Fruit fly (Drosophila melanogaster): ENCODE results near the gene CG9427.

The CG9427 gene

dm6 chr3R:9600558-9600959 is 26.2 kb downstream of the CG9427 start:
- TF ChIP-seq CTCF (optimal IDR thresholded peaks at IDR 0.05) (no peak), CG8478 (optimal IDR thresholded peaks at IDR 0.05) (no peak)

dm6 chr3R:9598099-9598498 is 28.6 kb downstream of the CG9427 start:
- no peak for TF ChIP-seq CTCF (optimal IDR thresholded peaks at IDR 0.05)
- no peak for TF ChIP-seq CG8478 (optimal IDR thresholded peaks at IDR 0.05)

DNA sequence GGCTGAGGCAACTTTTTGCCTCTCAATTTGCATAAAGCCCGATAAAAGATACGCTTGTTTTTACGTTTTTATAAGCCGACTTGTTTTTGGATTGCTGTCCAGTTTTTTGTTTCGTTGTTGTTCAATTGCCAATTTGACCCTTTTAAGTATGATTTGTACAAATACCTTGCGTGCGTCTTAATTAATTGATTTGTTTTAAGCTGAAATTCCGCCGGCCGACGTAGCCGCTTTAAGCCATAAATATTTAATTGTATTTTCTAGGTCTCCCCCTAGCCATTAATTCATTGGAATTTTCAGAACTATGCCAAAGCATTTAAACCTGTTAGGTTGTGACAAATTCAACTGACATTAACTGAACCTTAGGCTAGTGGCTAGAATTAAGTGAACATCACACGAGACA is 30.1 kb downstream of the CG9427 start:
- TF ChIP-seq CG8478 (optimal IDR thresholded peaks at IDR 0.05) (no peak), CTCF (optimal IDR thresholded peaks at IDR 0.05) (no peak)

- no peak for TF ChIP-seq CTCF (optimal IDR thresholded peaks at IDR 0.05)
- TF ChIP-seq CG8478 (optimal IDR thresholded peaks at IDR 0.05) = no peak
Observed at dm6 chr3R:9595681-9596357, 30.9 kb downstream of the CG9427 start.

- TF ChIP-seq CTCF (optimal IDR thresholded peaks at IDR 0.05) = no peak
- TF ChIP-seq CG8478 (optimal IDR thresholded peaks at IDR 0.05) = no peak
Observed at dm6 chr3R:9594839-9595238, 31.9 kb downstream of the CG9427 start.

- TF ChIP-seq CTCF (optimal IDR thresholded peaks at IDR 0.05) (no peak), CG8478 (optimal IDR thresholded peaks at IDR 0.05) (no peak)
Observed at dm6 chr3R:9594251-9594581, 32.5 kb downstream of the CG9427 start.

DNA sequence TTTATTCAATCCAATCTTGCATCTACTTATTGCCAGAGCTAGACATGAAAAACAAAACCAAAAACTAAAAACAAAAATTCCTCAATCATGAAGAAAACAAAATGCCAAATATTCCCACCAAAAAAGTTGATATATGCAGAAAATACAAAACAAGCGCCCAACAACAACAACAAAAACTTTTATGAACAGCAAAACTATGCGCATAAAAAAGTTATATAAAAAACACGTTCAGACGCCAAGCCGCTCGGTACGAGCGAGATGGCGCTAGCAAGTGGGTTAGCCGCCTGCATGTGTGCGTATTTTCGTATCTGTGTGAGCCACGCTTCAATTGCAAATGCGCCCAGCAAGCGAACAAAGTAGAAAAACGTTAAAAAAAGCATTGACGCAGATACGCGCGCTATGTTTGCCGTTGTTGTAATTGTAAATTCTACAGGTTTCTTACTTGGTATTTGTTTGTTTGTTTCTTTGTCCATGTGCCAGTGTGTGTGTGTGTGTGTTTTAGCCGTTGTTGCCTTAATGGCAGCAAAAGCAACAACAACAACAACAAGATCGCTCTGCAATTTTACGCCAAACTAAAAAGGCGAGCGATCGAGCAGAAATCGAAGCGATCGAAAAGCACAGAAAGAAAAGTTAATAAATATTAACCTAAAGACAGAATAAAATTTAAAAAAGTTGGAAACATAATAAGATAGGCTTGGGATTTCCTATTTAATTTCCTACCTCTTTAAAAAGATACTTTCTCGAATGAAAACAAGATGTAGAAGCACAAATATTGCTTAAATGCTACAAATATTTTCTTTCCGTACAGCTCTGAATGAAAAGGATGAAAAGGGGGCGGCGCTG is 33.1 kb downstream of the CG9427 start:
- no peak for TF ChIP-seq CG8478 (optimal IDR thresholded peaks at IDR 0.05)
- TF ChIP-seq CTCF (optimal IDR thresholded peaks at IDR 0.05) = no peak

DNA sequence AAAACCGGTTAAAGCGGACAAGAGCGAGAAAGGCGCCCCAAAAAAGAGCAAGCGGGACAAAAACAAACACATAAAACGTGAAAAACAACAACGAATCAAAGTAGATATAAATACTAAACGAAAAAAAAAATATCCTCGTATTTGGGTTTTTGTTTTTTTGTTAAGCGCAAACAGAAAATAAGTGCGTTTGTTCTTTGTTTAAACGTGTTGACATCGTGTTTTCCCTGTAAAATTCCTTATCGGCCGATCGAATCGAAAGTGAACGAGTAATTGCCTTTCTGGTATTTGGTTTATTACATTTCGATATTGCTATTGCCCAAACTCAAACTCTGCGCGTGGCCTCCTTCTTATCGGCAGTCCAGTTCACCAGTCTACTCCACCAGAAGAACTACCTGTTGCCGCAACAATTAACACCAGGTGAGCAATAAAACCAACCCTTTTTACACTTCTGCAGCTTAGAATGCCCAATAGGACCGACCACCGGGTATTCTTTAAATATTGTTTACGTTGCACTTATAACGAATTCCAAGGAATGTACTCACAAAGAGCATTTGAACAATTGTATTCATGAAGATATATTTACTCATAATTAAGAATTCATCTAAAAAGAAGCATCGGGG is 34.9 kb downstream of the CG9427 start:
- TF ChIP-seq CTCF (optimal IDR thresholded peaks at IDR 0.05) = no peak
- TF ChIP-seq CG8478 (optimal IDR thresholded peaks at IDR 0.05) = no peak

DNA sequence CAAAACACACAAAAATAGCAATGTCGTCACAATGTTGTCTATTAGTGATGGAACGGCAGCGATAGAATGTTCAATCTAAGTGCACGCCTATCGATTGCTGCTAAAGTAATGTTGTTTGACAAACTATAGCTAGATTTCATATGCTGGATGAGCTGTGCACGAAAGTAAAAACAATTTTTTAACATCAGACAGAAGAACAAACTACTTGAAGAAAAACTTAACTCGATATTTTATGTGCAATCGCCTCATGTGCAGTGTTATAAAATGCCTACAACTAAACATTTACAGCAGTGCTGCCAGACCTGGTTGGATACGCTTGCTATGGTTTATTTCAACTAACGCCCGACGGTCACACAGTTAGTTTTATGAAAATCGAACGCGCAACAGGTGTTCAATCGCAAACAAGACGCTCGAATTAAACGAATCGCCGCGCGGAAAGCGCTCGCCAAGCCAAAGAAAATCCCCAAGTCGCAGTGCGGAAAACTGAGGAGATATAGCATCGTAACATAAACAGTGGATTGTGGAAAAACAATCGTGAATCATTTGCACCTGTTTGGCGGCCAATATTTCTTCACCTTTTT is 35.7 kb downstream of the CG9427 start, which contains the start of the genes bocks and CG8312:
TSS of gene bocks (minus strand) at position 51 of the 581 bp plus-strand sequence.
TSS of gene CG8312 (plus strand) at position 358 of the 581 bp plus-strand sequence.
- TF ChIP-seq CG8478 (optimal IDR thresholded peaks at IDR 0.05) = no peak
- TF ChIP-seq CTCF (optimal IDR thresholded peaks at IDR 0.05) = peak; percentile 4 to 35

DNA sequence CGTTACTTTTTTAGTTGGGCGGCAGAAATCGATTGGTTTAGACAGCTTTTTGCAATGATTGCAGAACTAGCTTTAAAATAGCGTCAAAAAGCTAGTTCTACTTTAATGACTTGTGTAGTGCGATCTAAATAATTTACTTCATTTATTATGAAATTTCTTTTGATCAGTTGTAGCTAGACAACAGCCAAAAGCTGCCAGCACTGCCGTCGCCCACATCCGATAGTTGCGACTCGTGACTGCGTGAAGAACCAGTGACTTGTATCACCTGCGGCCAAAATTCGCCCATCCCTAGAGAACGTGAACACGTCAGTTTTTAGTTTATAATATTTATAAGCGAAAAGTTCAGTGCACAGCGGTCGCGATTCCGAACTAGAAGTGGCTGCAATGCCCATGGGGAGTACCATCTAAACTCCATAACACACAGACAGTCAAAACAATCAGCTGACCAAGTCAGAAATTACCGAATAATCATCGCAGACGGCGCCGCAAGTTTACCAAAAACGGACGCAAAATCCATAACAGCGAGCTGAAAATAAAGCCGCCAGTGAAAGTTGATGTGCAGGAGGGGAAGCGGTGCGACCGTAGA is 40.0 kb downstream of the CG9427 start, which contains the start of gene P58IPK:
TSS of gene P58IPK (plus strand) at position 280 of the 586 bp plus-strand sequence.
- TF ChIP-seq CTCF (optimal IDR thresholded peaks at IDR 0.05) (peak; percentile 4 to 31), CG8478 (optimal IDR thresholded peaks at IDR 0.05) (no peak)

DNA sequence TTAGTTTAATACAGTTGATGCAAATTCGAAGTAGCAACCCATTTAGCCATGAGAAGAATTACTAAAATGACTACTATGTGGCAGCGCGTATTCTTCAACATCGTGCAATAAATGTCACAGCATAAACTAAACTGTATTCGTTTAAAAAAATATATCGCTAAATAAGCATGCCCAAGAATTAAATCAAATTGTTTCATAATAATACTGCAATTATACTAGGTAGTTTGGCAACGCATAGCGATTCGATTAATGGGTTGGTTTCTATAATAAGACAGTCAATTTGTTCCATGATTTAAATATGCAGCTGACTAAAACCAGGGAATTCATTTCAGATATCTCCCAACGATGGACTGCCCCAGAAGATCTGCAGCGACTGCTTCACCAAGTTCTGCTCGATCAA is 43.6 kb downstream of the CG9427 start, which contains the start of gene CG33654:
TSS of gene CG33654 (minus strand) at position 101 of the 400 bp plus-strand sequence.
- no peak for TF ChIP-seq CTCF (optimal IDR thresholded peaks at IDR 0.05)
- TF ChIP-seq CG8478 (optimal IDR thresholded peaks at IDR 0.05) = no peak

DNA sequence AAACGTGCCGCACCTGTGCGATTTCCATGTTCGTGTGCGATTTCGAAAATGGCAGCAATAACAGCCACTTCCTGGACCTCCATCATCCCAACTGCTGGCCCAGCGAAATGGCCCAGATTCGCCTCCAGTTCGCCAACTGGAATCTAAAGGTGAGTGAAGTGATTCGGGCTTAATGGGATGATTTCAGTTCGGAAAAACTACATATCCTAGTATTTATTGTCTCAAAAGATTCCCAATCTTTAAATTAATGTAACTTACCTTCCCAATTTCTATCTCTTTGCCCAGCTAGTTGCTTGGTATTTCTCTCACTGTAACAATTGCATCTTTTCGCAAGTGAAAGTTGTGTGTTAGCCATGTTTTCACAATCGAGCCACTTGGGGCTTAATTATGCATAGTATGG is 44.8 kb downstream of the CG9427 start:
- TF ChIP-seq CTCF (optimal IDR thresholded peaks at IDR 0.05) (no peak), CG8478 (optimal IDR thresholded peaks at IDR 0.05) (no peak)

DNA sequence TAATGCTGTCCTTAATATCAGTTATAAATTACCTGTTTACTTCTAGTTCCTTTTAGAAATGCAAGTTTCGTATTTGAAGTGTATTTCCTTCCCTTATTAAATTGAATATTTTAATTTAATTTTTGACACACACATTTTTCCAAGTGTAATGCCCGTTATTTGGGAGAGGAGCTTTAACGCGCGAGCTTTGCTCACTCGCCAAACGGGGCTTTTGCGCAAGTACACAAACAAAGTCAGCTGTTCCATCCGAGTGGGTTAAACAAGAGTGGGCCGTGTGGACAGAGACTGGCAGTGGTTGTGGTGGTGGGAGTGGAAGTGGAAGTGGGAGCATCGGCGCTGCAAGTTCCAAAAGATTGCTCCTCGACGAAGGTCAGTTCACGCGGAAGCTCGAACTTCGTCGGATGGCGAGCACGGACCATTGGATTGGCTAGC is 45.6 kb downstream of the CG9427 start, which contains the start of gene CG8301:
TSS of gene CG8301 (plus strand) at position 218 of the 432 bp plus-strand sequence.
- TF ChIP-seq CG8478 (optimal IDR thresholded peaks at IDR 0.05) = no peak
- no peak for TF ChIP-seq CTCF (optimal IDR thresholded peaks at IDR 0.05)

dm6 chr3R:9577382-9578137 is 49.2 kb downstream of the CG9427 start, which contains the start of the genes Kap-alpha3 and Son:
Gene Kap-alpha3, minus strand, starts transcription at chr3R:9577733.
Gene Son, plus strand, starts transcription at chr3R:9578042.
- TF ChIP-seq CTCF (optimal IDR thresholded peaks at IDR 0.05) (no peak), CG8478 (optimal IDR thresholded peaks at IDR 0.05) (no peak)

Data from S2 (cell line).